Worm (Caenorhabditis elegans) whole organism, early embryonic: ENCODE measurements around the gene ddl-2.

ENCODE experiments used
- B0310.2 ChIP-seq: sonication (generic microtip); optimal IDR thresholded peaks from 2 replicates; lab custom pipeline; 2016; ENCODE audit warnings: mild to moderate bottlenecking, missing genetic modification characterization, missing compliant biosample characterization
- F13C5.2 ChIP-seq: sonication (generic microtip); optimal IDR thresholded peaks from 2 replicates; lab custom pipeline; 2017; ENCODE audit warnings: mild to moderate bottlenecking, missing genetic modification characterization, inconsistent platforms, missing compliant biosample characterization
- aly-1 ChIP-seq: sonication (generic microtip); optimal IDR thresholded peaks from 2 replicates; lab custom pipeline; 2016; ENCODE audit warnings: missing genetic modification characterization, missing compliant biosample characterization
- ama-1 ChIP-seq: fragments of 150-350 bp; optimal IDR thresholded peaks from 2 replicates; lab custom pipeline; 2014
- ceh-13 ChIP-seq: fragments of 200-800 bp; sonication (Bioruptor generic); optimal IDR thresholded peaks from 2 replicates; lab custom pipeline; 2018; ENCODE audit warnings: mild to moderate bottlenecking, missing genetic modification characterization, missing compliant biosample characterization
- ceh-36 ChIP-seq: sonication (generic microtip); optimal IDR thresholded peaks from 2 replicates; lab custom pipeline; 2016; ENCODE audit warnings: missing genetic modification characterization, inconsistent platforms, missing compliant biosample characterization
- ets-7 ChIP-seq: sonication (generic microtip); optimal IDR thresholded peaks from 2 replicates; lab custom pipeline; 2016; ENCODE audit warnings: missing genotype, missing genetic modification characterization, missing compliant biosample characterization
- flt-1 ChIP-seq: fragments of 200-800 bp; sonication (Bioruptor generic); IDR thresholded peaks from 2 replicates; pipeline ENCODE4 v1.3.6; 2022; ENCODE audit warnings: missing genetic modification characterization, missing compliant biosample characterization
- hmbx-1 ChIP-seq: sonication (generic microtip); optimal IDR thresholded peaks from 2 replicates; lab custom pipeline; 2016; ENCODE audit warnings: mild to moderate bottlenecking, missing genetic modification characterization, missing compliant biosample characterization
- hmg-4 ChIP-seq: fragments of 200-800 bp; sonication (Bioruptor generic); optimal IDR thresholded peaks from 2 replicates; lab custom pipeline; 2018; ENCODE audit warnings: mild to moderate bottlenecking, missing genetic modification characterization, missing compliant biosample characterization
- hnd-1 ChIP-seq: sonication (generic microtip); optimal IDR thresholded peaks from 2 replicates; lab custom pipeline; 2016; ENCODE audit warnings: missing genetic modification characterization, missing compliant biosample characterization
- pes-1 ChIP-seq: fragments of 200-800 bp; sonication (Bioruptor generic); IDR thresholded peaks from 2 replicates; pipeline ENCODE4 v1.3.6; 2022; ENCODE audit warnings: missing genetic modification reagents, missing genetic modification characterization, missing compliant biosample characterization
- scrt-1 ChIP-seq: fragments of 200-800 bp; sonication (Bioruptor generic); IDR thresholded peaks from 2 replicates; pipeline ENCODE4 v1.3.6; 2022; ENCODE audit warnings: missing genetic modification characterization, missing compliant biosample characterization
- sea-1 ChIP-seq: fragments of 200-800 bp; sonication (Bioruptor generic); conservative IDR thresholded peaks from 2 replicates; pipeline ENCODE4 v1.3.6; 2022; ENCODE audit warnings: missing genetic modification characterization, missing compliant biosample characterization
- tbx-11 ChIP-seq: fragments of 200-800 bp; sonication (Bioruptor generic); IDR thresholded peaks from 2 replicates; pipeline ENCODE4 v1.3.6; 2022; ENCODE audit warnings: missing genetic modification characterization, missing compliant biosample characterization
- tbx-37 ChIP-seq: fragments of 200-800 bp; sonication (Bioruptor generic); conservative IDR thresholded peaks from 2 replicates; pipeline ENCODE4 v1.3.6; 2022; ENCODE audit warnings: missing genetic modification reagents, missing genetic modification characterization, missing compliant biosample characterization
- tra-4 ChIP-seq: sonication (generic microtip); optimal IDR thresholded peaks from 2 replicates; lab custom pipeline; 2017; ENCODE audit warnings: missing genetic modification characterization, missing compliant biosample characterization

Gene ddl-2

ce11 chrII:13521179-13521616 is 26.2 kb downstream of the ddl-2 start:
- TF ChIP-seq hmg-4 (GFP tag; lab: Kevin White, UChicago) (no peak), ceh-13 (GFP tag; lab: Kevin White, UChicago) (no peak), flt-1 (GFP tag; lab: Robert Waterston, UW) (no peak), tbx-37 (no peak), scrt-1 (GFP tag; lab: Robert Waterston, UW) (no peak), ama-1 (lab: Kevin White, UChicago) (no peak), hmbx-1 (tag; lab: Kevin White, UChicago) (no peak), tra-4 (no peak), sea-1 (GFP tag; lab: Robert Waterston, UW) (no peak), B0310.2 (no peak), ets-7 (tag; lab: Kevin White, UChicago) (no peak), tbx-11 (GFP tag; lab: Robert Waterston, UW) (no peak)

- TF ChIP-seq F13C5.2 (tag; lab: Kevin White, UChicago) (no peak), ama-1 (lab: Kevin White, UChicago) (no peak), hmbx-1 (tag; lab: Kevin White, UChicago) (no peak), ceh-36 (tag; lab: Kevin White, UChicago) (no peak), hnd-1 (tag; lab: Kevin White, UChicago) (no peak), tbx-37 (no peak), flt-1 (GFP tag; lab: Robert Waterston, UW) (no peak), tra-4 (no peak), B0310.2 (no peak), pes-1 (GFP tag; lab: Robert Waterston, UW) (no peak)
Measured at ce11 chrII:13517600-13517999, 29.8 kb downstream of the ddl-2 start, which contains the start of gene sre-45. Gene sre-45, plus strand, starts transcription at chrII:13517900.

ce11 chrII:13515813-13516212 is 31.6 kb downstream of the ddl-2 start:
- TF ChIP-seq tra-4 (no peak), sea-1 (GFP tag; lab: Robert Waterston, UW) (no peak), ceh-36 (tag; lab: Kevin White, UChicago) (no peak), B0310.2 (no peak), ets-7 (tag; lab: Kevin White, UChicago) (no peak), ama-1 (lab: Kevin White, UChicago) (no peak), aly-1 (tag; lab: Kevin White, UChicago) (no peak), ceh-13 (GFP tag; lab: Kevin White, UChicago) (no peak), hmbx-1 (tag; lab: Kevin White, UChicago) (no peak), F13C5.2 (tag; lab: Kevin White, UChicago) (no peak)

ce11 chrII:13508607-13509006 is 38.8 kb downstream of the ddl-2 start:
- TF ChIP-seq tra-4 (no peak), scrt-1 (GFP tag; lab: Robert Waterston, UW) (no peak), flt-1 (GFP tag; lab: Robert Waterston, UW) (no peak), ama-1 (lab: Kevin White, UChicago) (no peak), pes-1 (GFP tag; lab: Robert Waterston, UW) (no peak), ceh-36 (tag; lab: Kevin White, UChicago) (no peak), tbx-37 (no peak)

ce11 chrII:13507535-13507934 is 39.9 kb downstream of the ddl-2 start, which contains the start of gene nep-17:
Gene nep-17, plus strand, starts transcription at chrII:13507819.
- TF ChIP-seq pes-1 (GFP tag; lab: Robert Waterston, UW) (no peak), F13C5.2 (tag; lab: Kevin White, UChicago) (no peak), hmbx-1 (tag; lab: Kevin White, UChicago) (no peak), ceh-13 (GFP tag; lab: Kevin White, UChicago) (no peak), tbx-11 (GFP tag; lab: Robert Waterston, UW) (no peak), ama-1 (lab: Kevin White, UChicago) (no peak), scrt-1 (GFP tag; lab: Robert Waterston, UW) (no peak), flt-1 (GFP tag; lab: Robert Waterston, UW) (no peak), hnd-1 (tag; lab: Kevin White, UChicago) (no peak), hmg-4 (GFP tag; lab: Kevin White, UChicago) (no peak), ceh-36 (tag; lab: Kevin White, UChicago) (no peak), tbx-37 (no peak), sea-1 (GFP tag; lab: Robert Waterston, UW) (no peak), tra-4 (no peak), aly-1 (tag; lab: Kevin White, UChicago) (no peak), B0310.2 (no peak), ets-7 (tag; lab: Kevin White, UChicago) (no peak)

ce11 chrII:13505977-13506568 is 41.4 kb downstream of the ddl-2 start:
- no peak for TF ChIP-seq F13C5.2 (tag; lab: Kevin White, UChicago)
- TF ChIP-seq ceh-13 (GFP tag; lab: Kevin White, UChicago), result no peak
- TF ChIP-seq tbx-11 (GFP tag; lab: Robert Waterston, UW), result no peak
- no peak for TF ChIP-seq scrt-1 (GFP tag; lab: Robert Waterston, UW)
- TF ChIP-seq ets-7 (tag; lab: Kevin White, UChicago), result no peak
- no peak for TF ChIP-seq aly-1 (tag; lab: Kevin White, UChicago)
- no peak for TF ChIP-seq tra-4
- TF ChIP-seq hmbx-1 (tag; lab: Kevin White, UChicago), result no peak
- TF ChIP-seq sea-1 (GFP tag; lab: Robert Waterston, UW), result no peak
- no peak for TF ChIP-seq flt-1 (GFP tag; lab: Robert Waterston, UW)
- no peak for TF ChIP-seq ama-1 (lab: Kevin White, UChicago)
- no peak for TF ChIP-seq pes-1 (GFP tag; lab: Robert Waterston, UW)
- no peak for TF ChIP-seq hmg-4 (GFP tag; lab: Kevin White, UChicago)
- TF ChIP-seq hnd-1 (tag; lab: Kevin White, UChicago), result no peak
- no peak for TF ChIP-seq tbx-37
- TF ChIP-seq B0310.2, result no peak

- TF ChIP-seq tra-4, result no peak
- TF ChIP-seq pes-1 (GFP tag; lab: Robert Waterston, UW), result no peak
- TF ChIP-seq flt-1 (GFP tag; lab: Robert Waterston, UW), result no peak
- TF ChIP-seq tbx-11 (GFP tag; lab: Robert Waterston, UW), result no peak
- TF ChIP-seq ama-1 (lab: Kevin White, UChicago), result no peak
- no peak for TF ChIP-seq scrt-1 (GFP tag; lab: Robert Waterston, UW)
- TF ChIP-seq tbx-37, result no peak
Measured at ce11 chrII:13505386-13505785, 42.1 kb downstream of the ddl-2 start.
